Fruit fly (Drosophila melanogaster): ENCODE data around the gene CG33965.

Gene CG33965

DNA sequence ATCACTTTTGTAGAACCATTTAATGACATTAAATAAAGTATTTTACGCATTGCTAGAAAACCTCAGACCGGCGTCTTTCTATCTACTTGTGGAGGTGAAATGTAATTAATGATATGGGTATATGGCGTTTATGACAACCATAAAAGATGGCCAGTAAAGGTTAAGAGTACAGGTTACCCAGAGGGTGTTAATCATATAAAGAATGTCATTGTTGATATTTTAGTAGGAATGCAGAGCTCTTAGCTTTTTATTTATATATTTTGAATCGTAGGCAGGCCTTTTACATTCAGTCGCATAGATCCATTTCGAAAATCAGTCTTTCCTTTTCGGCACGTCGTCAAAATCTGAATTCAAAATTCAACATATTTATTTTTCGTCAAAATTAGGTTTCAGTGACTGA lies 17.7 kb downstream of the CG33965 start, which contains the start of gene Bfc:
TSS of gene Bfc (plus strand) at position 301 of the 400 bp plus-strand sequence.
- TF ChIP-seq CG8944 (GFP tag; optimal IDR thresholded peaks at IDR 0.05) (no peak), ken (GFP tag; IDR thresholded peaks at IDR 0.05) (no peak), NFAT (GFP tag; IDR thresholded peaks at IDR 0.05) (no peak), eve (GFP tag; optimal IDR thresholded peaks at IDR 0.05) (no peak), CG9932 (GFP tag; IDR thresholded peaks at IDR 0.05) (no peak), fru (optimal IDR thresholded peaks at IDR 0.05) (no peak), salm (tag; optimal IDR thresholded peaks at IDR 0.05) (no peak), Xrp1 (GFP tag; IDR thresholded peaks at IDR 0.05) (no peak), CG1233 (GFP tag; optimal IDR thresholded peaks at IDR 0.05) (no peak), sug (tag; optimal IDR thresholded peaks at IDR 0.05) (no peak), hkb (optimal IDR thresholded peaks at IDR 0.05) (no peak), hkb (GFP tag; IDR thresholded peaks at IDR 0.05) (no peak)

DNA sequence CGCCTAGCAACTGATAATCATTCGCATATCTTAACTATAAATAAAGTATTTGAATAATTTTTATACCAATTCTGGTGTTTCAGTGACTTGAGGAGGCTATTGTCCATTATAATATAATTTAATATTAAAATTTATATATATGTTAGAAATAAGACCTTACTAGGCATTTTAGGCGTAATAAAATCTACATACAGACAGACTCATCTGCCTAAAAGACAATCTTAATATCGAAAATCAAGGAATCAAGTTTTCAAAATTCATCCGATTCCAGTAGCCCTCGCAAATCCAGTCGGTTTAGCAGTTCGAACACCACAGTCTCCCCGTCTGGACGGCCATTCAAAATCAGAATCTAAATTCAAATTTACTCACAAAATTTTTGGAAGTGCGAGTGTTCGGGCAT lies 19.0 kb downstream of the CG33965 start, which contains the start of the genes CG9130 and CG9133:
TSS of gene CG9130 (plus strand) at position 301 of the 400 bp plus-strand sequence.
TSS of gene CG9133 (plus strand) at position 301 of the 400 bp plus-strand sequence.
- TF ChIP-seq cato (GFP tag; optimal IDR thresholded peaks at IDR 0.05; ENCODE audit: borderline replicate concordance) (no peak), lov (optimal IDR thresholded peaks at IDR 0.05) (no peak), lov (GFP tag; IDR thresholded peaks at IDR 0.05) (no peak), CG2199 (GFP tag; IDR thresholded peaks at IDR 0.05) (no peak)

DNA sequence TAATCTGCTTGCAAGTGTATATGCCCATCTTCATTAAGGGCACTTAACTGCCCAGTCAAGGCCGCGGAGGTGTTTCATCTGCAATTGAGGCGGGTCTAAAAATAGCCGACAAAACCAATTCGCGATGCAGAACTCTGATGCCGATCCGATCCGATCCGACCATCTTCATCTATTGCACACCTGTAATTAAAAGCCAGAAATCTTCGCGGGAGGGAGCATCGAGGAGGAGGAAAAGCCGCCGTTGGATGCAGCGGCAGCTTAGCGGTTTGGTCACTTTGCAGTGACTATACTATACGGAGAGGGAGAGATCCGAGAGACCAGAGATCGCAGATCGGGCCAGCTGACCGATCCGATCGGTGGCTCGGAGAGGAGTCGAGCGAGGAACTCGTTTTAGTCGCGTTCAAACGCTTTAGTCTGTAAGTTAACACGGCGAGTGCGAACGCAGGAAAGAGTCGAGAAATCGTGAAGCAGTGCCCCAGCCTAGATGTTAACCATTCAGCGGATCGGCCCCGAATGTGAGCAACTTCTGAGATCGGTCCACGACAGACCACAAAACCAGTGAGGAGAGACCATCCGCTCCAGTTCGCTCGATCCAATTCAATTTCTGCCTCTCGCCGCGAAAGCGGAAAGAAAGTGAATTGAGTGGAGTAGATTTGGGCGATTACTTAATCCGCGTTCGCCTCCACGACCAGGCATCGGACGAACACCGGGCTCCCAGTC lies 23.5 kb downstream of the CG33965 start, which contains the start of gene tfc:
TSS of gene tfc (plus strand) at position 389 of the 720 bp plus-strand sequence.
- TF ChIP-seq Dref (GFP tag; IDR thresholded peaks at IDR 0.05) (no peak), sens (GFP tag) (peak; percentile 18), CG4404 (GFP tag; IDR thresholded peaks at IDR 0.05) (no peak), zen2 (GFP tag; IDR thresholded peaks at IDR 0.05; ENCODE audit: partially characterized antibody) (0 out of 3 replicates have a peak, but pooled peaks have one; percentile 19), yki (optimal IDR thresholded peaks at IDR 0.05) (no peak), CG3726 (GFP tag; IDR thresholded peaks at IDR 0.05) (no peak), CG12769 (tag; optimal IDR thresholded peaks at IDR 0.05) (peak; percentile 67), CG10565 (GFP tag; optimal IDR thresholded peaks at IDR 0.05) (no peak), Scr (GFP tag; IDR thresholded peaks at IDR 0.05; ENCODE audit: partially characterized antibody) (no peak), Med (GFP tag) (peak; percentile 42), Taf1 (GFP tag; IDR thresholded peaks at IDR 0.05) (no peak), maf-S (GFP tag; optimal IDR thresholded peaks at IDR 0.05) (no peak), ems (GFP tag; optimal IDR thresholded peaks at IDR 0.05) (no peak), CG1602 (GFP tag; optimal IDR thresholded peaks at IDR 0.05) (no peak), CG1832 (GFP tag; optimal IDR thresholded peaks at IDR 0.05) (no peak), CG5180 (GFP tag; optimal IDR thresholded peaks at IDR 0.05) (peak; percentile 83), CG6689 (GFP tag; IDR thresholded peaks at IDR 0.05) (no peak), caup (GFP tag; optimal IDR thresholded peaks at IDR 0.05; ENCODE audit: severe bottlenecking) (no peak), bowl (GFP tag; IDR thresholded peaks at IDR 0.05) (no peak), chm (GFP tag; IDR thresholded peaks at IDR 0.05) (no peak), psq (GFP tag; optimal IDR thresholded peaks at IDR 0.05) (no peak), CG2120 (GFP tag; optimal IDR thresholded peaks at IDR 0.05) (no peak), Spps (tag; optimal IDR thresholded peaks at IDR 0.05) (no peak), Drgx (GFP tag; IDR thresholded peaks at IDR 0.05) (0 out of 2 replicates have a peak, but pooled peaks have one; percentile 33), tup (GFP tag; optimal IDR thresholded peaks at IDR 0.05) (no peak), Hr39 (optimal IDR thresholded peaks at IDR 0.05) (no peak), CG5245 (GFP tag; optimal IDR thresholded peaks at IDR 0.05) (no peak), CG10654 (GFP tag; optimal IDR thresholded peaks at IDR 0.05) (no peak), CG7357 (GFP tag; IDR thresholded peaks at IDR 0.05) (no peak), CG11085 (GFP tag; IDR thresholded peaks at IDR 0.05) (no peak), Dek (tag; optimal IDR thresholded peaks at IDR 0.05) (no peak), oc (tag; optimal IDR thresholded peaks at IDR 0.05) (peak; percentile 18), CTCF (GFP tag; optimal IDR thresholded peaks at IDR 0.05) (no peak), CG10543 (GFP tag; optimal IDR thresholded peaks at IDR 0.05) (peak; percentile 4), eve (GFP tag; optimal IDR thresholded peaks at IDR 0.05) (no peak)
